1 worm cellular context compared by ENCODE assay signal in the genomic region with DNA sequence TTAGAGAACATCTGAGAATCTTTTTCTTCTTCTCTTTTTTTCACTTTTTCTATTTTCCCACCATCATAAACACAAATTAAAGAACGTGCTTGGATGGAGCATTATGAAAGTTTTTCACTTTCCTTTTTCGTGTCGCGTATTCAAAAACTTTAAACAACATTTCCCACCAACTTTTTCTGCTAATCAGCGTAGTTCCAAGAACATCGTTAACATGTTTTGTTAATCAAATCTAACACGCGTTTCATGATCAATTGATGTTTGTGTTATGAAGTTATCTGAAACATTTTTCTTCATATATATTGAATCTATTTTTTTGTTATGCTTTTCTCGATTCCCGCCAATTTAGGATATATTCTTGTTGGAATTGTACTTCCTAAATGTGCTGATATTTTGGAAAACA.
TF ChIP-seq lines count a peak whose summit lies in the region.

No protein-coding gene starts in this region.

TF ChIP-seq in whole organism, L2 larva, 48 proteins besides CTCF, POLR2A, EP300 and RAD21 (continued from another document):
- TF ChIP-seq F13H6.1 (tag; optimal IDR thresholded peaks at IDR 0.05; lab: Kevin White, UChicago) (no peak), nhr-10 (tag; optimal IDR thresholded peaks at IDR 0.05; lab: Kevin White, UChicago) (no peak), sma-3 (GFP tag; optimal IDR thresholded peaks at IDR 0.05; lab: Kevin White, UChicago) (no peak), blmp-1 (tag; optimal IDR thresholded peaks at IDR 0.05; lab: Kevin White, UChicago; ENCODE audit: insufficient read depth) (no peak), Y55F3AM.14 (GFP tag; optimal IDR thresholded peaks at IDR 0.05; lab: Kevin White, UChicago) (no peak), lsy-2 (tag; optimal IDR thresholded peaks at IDR 0.05; lab: Kevin White, UChicago) (peak in 1 of 2 experiments; percentile 43), nhr-21 (tag; optimal IDR thresholded peaks at IDR 0.05; lab: Kevin White, UChicago) (peak; percentile 58)
TF ChIP-seq in whole organism, L2 larva: peak in this region for 4.
